Fruit fly (Drosophila melanogaster): ENCODE results near the gene Sgs3.

dm6 chr3L:11525765-11526164 is 13.7 kb downstream of the Sgs3 start:
- TF ChIP-seq CG8478 (optimal IDR thresholded peaks at IDR 0.05) (no peak), psq (optimal IDR thresholded peaks at IDR 0.05) (no peak), pan (optimal IDR thresholded peaks at IDR 0.05) (no peak), EcR (GFP tag; optimal IDR thresholded peaks at IDR 0.05) (no peak), Dll (optimal IDR thresholded peaks at IDR 0.05) (no peak), usp (GFP tag; optimal IDR thresholded peaks at IDR 0.05) (no peak)
